Worm (Caenorhabditis elegans) whole organism, young adult: ENCODE results near the gene Y69H2.7.

ENCODE experiments used
- ama-1 ChIP-seq, 3 experiments: fragments of 150-350 bp in 1 of 3; sonication (generic microtip) in 2 of 3; optimal IDR thresholded peaks; 2 replicates each; lab custom pipeline; 2014 to 2018; ENCODE audit warnings: missing biosample characterization in 2 of 3, missing genetic modification characterization in 2 of 3, missing genetic modification reagents in 2 of 3
- ceh-40 ChIP-seq: fragments of 200-800 bp; sonication (Bioruptor generic); IDR thresholded peaks from 2 replicates; pipeline ENCODE4 v1.3.6; 2022; ENCODE audit warnings: missing genetic modification characterization, missing compliant biosample characterization
- hlh-12 ChIP-seq: sonication (generic microtip); optimal IDR thresholded peaks from 2 replicates; lab custom pipeline; 2016; ENCODE audit warnings: missing genetic modification characterization, missing compliant biosample characterization
- lin-26 ChIP-seq: fragments of 200-800 bp; sonication (Bioruptor generic); IDR thresholded peaks from 2 replicates; pipeline ENCODE4 v1.3.6; 2022; ENCODE audit warnings: missing genetic modification reagents, missing genetic modification characterization, missing compliant biosample characterization
- repo-1 ChIP-seq: sonication (generic microtip); optimal IDR thresholded peaks from 2 replicates; lab custom pipeline; 2017; ENCODE audit warnings: mild to moderate bottlenecking, missing genetic modification characterization, missing compliant biosample characterization
- tbp1 ChIP-seq: fragments of 200-800 bp; sonication (Bioruptor generic); optimal IDR thresholded peaks from 2 replicates; lab custom pipeline; 2018; ENCODE audit warnings: mild to moderate bottlenecking, missing genetic modification characterization, missing compliant biosample characterization
- tlf-1 ChIP-seq: fragments of 200-800 bp; sonication (Bioruptor generic); optimal IDR thresholded peaks from 2 replicates; lab custom pipeline; 2018; ENCODE audit warnings: mild to moderate bottlenecking, missing genetic modification characterization, missing compliant biosample characterization
- unc-130 ChIP-seq: sonication (generic microtip); optimal IDR thresholded peaks from 2 replicates; lab custom pipeline; 2016; ENCODE audit warnings: missing genetic modification reagents, missing genetic modification characterization, missing compliant biosample characterization
- unc-62 ChIP-seq: fragments of 150-350 bp; optimal IDR thresholded peaks from 2 replicates; lab custom pipeline; 2014; ENCODE audit warnings: missing biosample characterization, missing genetic modification reagents, missing genetic modification characterization

- TF ChIP-seq tlf-1 (GFP tag; lab: Kevin White, UChicago) (no peak), tbp1 (GFP tag; lab: Kevin White, UChicago) (no peak), repo-1 (tag; lab: Kevin White, UChicago) (no peak), unc-62 (GFP tag; lab: Kevin White, UChicago) (no peak), hlh-12 (tag; lab: Kevin White, UChicago) (no peak), ceh-40 (GFP tag; lab: Robert Waterston, UW) (no peak), ama-1 (optimal IDR thresholded peaks at IDR 0.05; lab: Kevin White, UChicago) (no peak), ama-1 (GFP tag; optimal IDR thresholded peaks at IDR 0.05; lab: Kevin White, UChicago) (no peak), lin-26 (GFP tag; lab: Robert Waterston, UW) (no peak), unc-130 (GFP tag; lab: Kevin White, UChicago) (no peak)
These were observed 16.4 kb downstream of the Y69H2.7 start, which contains the start of gene Y17D7C.1 for ce11 chrV:18706063-18706620.
